Fruit fly (Drosophila melanogaster) whole organism, embryonic: ENCODE results near the gene CG5107.

Experiments
- ATbp ChIP-seq: fragments of 200-800 bp; sonication (Bioruptor generic); optimal IDR thresholded peaks from 2 replicates; lab custom pipeline; 2017; ENCODE audit warnings: missing biosample characterization, mild to moderate bottlenecking, missing genetic modification characterization, missing genetic modification reagents
- Awh ChIP-seq: fragments of 200-800 bp; sonication (Bioruptor generic); IDR thresholded peaks from 2 replicates; pipeline ENCODE4, ENCODE4 v1.3.6; 2022; ENCODE audit warnings: missing biosample characterization, missing genetic modification characterization
- B-H2 ChIP-seq: fragments of 200-800 bp; sonication (Bioruptor generic); optimal IDR thresholded peaks from 2 replicates; lab custom pipeline; 2018; ENCODE audit warnings: missing biosample characterization, mild to moderate bottlenecking, missing genetic modification characterization
- CG10462 ChIP-seq: fragments of 200-800 bp; sonication (Bioruptor generic); optimal IDR thresholded peaks from 2 replicates; lab custom pipeline; 2016; ENCODE audit warnings: missing biosample characterization, missing genetic modification characterization
- CG11085 ChIP-seq: fragments of 200-800 bp; sonication (Bioruptor generic); IDR thresholded peaks from 2 replicates; pipeline ENCODE4 v1.3.6; 2022; ENCODE audit warnings: missing biosample characterization, missing genetic modification characterization
- CG11093 ChIP-seq: fragments of 200-800 bp; sonication (Bioruptor generic); IDR thresholded peaks from 3 replicates; pipeline ENCODE4 v1.3.6; 2022; ENCODE audit warnings: missing biosample characterization, missing genetic modification characterization
- CG12219 ChIP-seq: fragments of 200-800 bp; sonication (Bioruptor generic); optimal IDR thresholded peaks from 3 replicates; lab custom pipeline; 2018; ENCODE audit warnings: missing biosample characterization, mild to moderate bottlenecking, missing genetic modification characterization
- CG12236 ChIP-seq: fragments of 200-800 bp; sonication (Bioruptor generic); optimal IDR thresholded peaks from 2 replicates; lab custom pipeline; 2016; ENCODE audit warnings: missing biosample characterization, missing genetic modification characterization
- CG12391 ChIP-seq: fragments of 200-800 bp; sonication (Bioruptor generic); optimal IDR thresholded peaks from 3 replicates; lab custom pipeline; 2018; ENCODE audit warnings: missing biosample characterization, mild to moderate bottlenecking, missing genetic modification characterization, moderate library complexity
- CG1529 ChIP-seq: fragments of 200-800 bp; sonication (Bioruptor generic); optimal IDR thresholded peaks from 3 replicates; lab custom pipeline; 2018; ENCODE audit warnings: missing biosample characterization, missing genetic modification characterization
- CG17359 ChIP-seq: fragments of 200-800 bp; sonication (Bioruptor generic); optimal IDR thresholded peaks from 3 replicates; lab custom pipeline; 2018; ENCODE audit warnings: missing biosample characterization, mild to moderate bottlenecking, missing genetic modification characterization, moderate library complexity
- CG31441 ChIP-seq: fragments of 200-800 bp; sonication (Bioruptor generic); IDR thresholded peaks from 2 replicates; pipeline ENCODE4 v1.3.6; 2022; ENCODE audit warnings: missing biosample characterization, missing genetic modification characterization
- CG32532 ChIP-seq: fragments of 200-800 bp; sonication (Bioruptor generic); IDR thresholded peaks from 2 replicates; pipeline ENCODE4 v1.3.6; 2022; ENCODE audit warnings: missing biosample characterization, missing genetic modification characterization
- CG4404 ChIP-seq: fragments of 200-800 bp; sonication (Bioruptor generic); IDR thresholded peaks from 2 replicates; pipeline ENCODE4 v1.3.6; 2022; ENCODE audit warnings: missing biosample characterization, missing genetic modification characterization
- CG5245 ChIP-seq: fragments of 200-800 bp; sonication (Bioruptor generic); optimal IDR thresholded peaks from 3 replicates; lab custom pipeline; 2016; ENCODE audit warnings: missing biosample characterization, missing genetic modification characterization
- CG7963 ChIP-seq: fragments of 200-800 bp; sonication (Bioruptor generic); IDR thresholded peaks from 3 replicates; pipeline ENCODE4 v1.3.6; 2022; ENCODE audit warnings: missing biosample characterization, missing genetic modification characterization; ENCODE audit not compliant: partially characterized antibody
- CG9437 ChIP-seq: fragments of 200-800 bp; sonication (Bioruptor generic); optimal IDR thresholded peaks from 2 replicates; lab custom pipeline; 2018; ENCODE audit warnings: missing biosample characterization, mild to moderate bottlenecking, missing genetic modification characterization
- Chrac-16 ChIP-seq: fragments of 200-800 bp; sonication (Bioruptor generic); optimal IDR thresholded peaks from 3 replicates; lab custom pipeline; 2016; ENCODE audit warnings: missing biosample characterization, missing genetic modification characterization
- D ChIP-seq, 2 experiments: fragments of 200-800 bp in 1 of 2; fragments of >200 bp in 1 of 2; sonication (Bioruptor generic) in 1 of 2; optimal IDR thresholded peaks; 2 replicates in 1 of 2; 3 replicates in 1 of 2; lab custom pipeline; 2017; ENCODE audit warnings: mild to moderate bottlenecking in 1 of 2, missing biosample characterization in 1 of 2, missing genetic modification characterization in 1 of 2, missing genetic modification reagents in 1 of 2
- E2f2 ChIP-seq: fragments of 200-800 bp; sonication (Bioruptor generic); IDR thresholded peaks from 2 replicates; pipeline ENCODE4 v1.3.6; 2022; ENCODE audit warnings: missing biosample characterization, missing genetic modification characterization
- Gsc ChIP-seq: fragments of 200-800 bp; sonication (Bioruptor generic); IDR thresholded peaks from 2 replicates; pipeline ENCODE4 v1.3.6; 2022; ENCODE audit warnings: missing biosample characterization, missing genetic modification characterization
- Hr51 ChIP-seq, 2 experiments: fragments of 200-800 bp; sonication (Bioruptor generic); optimal IDR thresholded peaks; 2 replicates in 1 of 2; 3 replicates in 1 of 2; lab custom pipeline; 2016 to 2018; ENCODE audit warnings: missing biosample characterization in 2 of 2, missing genetic modification characterization in 2 of 2, mild to moderate bottlenecking in 1 of 2, moderate library complexity in 1 of 2
- Kr ChIP-seq: fragments of 200-800 bp; sonication (Bioruptor generic); optimal IDR thresholded peaks from 2 replicates; lab custom pipeline; 2017; ENCODE audit warnings: missing biosample characterization, mild to moderate bottlenecking, missing genetic modification characterization
- NC2β ChIP-seq: fragments of 200-800 bp; sonication (Bioruptor generic); optimal IDR thresholded peaks from 2 replicates; lab custom pipeline; 2016; ENCODE audit warnings: missing biosample characterization, missing genetic modification characterization
- PHDP ChIP-seq: fragments of 200-800 bp; sonication (Bioruptor generic); optimal IDR thresholded peaks from 3 replicates; lab custom pipeline; 2018; ENCODE audit warnings: missing biosample characterization, mild to moderate bottlenecking, missing genetic modification characterization, moderate library complexity
- Pdp1 ChIP-seq, 2 experiments: fragments of 200-800 bp; sonication (Bioruptor generic); optimal IDR thresholded peaks; 3 replicates each; lab custom pipeline; 2016; ENCODE audit warnings: missing biosample characterization in 2 of 2, missing genetic modification characterization in 2 of 2, mild to moderate bottlenecking in 1 of 2, moderate library complexity in 1 of 2
- Poxn ChIP-seq: fragments of 200-800 bp; sonication (Bioruptor generic); IDR thresholded peaks from 2 replicates; pipeline ENCODE4 v1.3.6; 2022; ENCODE audit warnings: missing biosample characterization, missing genetic modification characterization
- Sox102F ChIP-seq: fragments of 200-800 bp; sonication (Bioruptor generic); optimal IDR thresholded peaks from 2 replicates; lab custom pipeline; 2018; ENCODE audit warnings: missing biosample characterization, mild to moderate bottlenecking, missing genetic modification characterization, moderate library complexity
- TFAM ChIP-seq: fragments of 200-800 bp; sonication (Bioruptor generic); optimal IDR thresholded peaks from 2 replicates; lab custom pipeline; 2017; ENCODE audit warnings: missing biosample characterization, missing genetic modification characterization, inconsistent platforms
- ci ChIP-seq: fragments of 200-800 bp; sonication (Bioruptor generic); IDR thresholded peaks from 3 replicates; pipeline ENCODE4 v1.3.6; 2022; ENCODE audit warnings: missing biosample characterization, missing genetic modification characterization
- dan ChIP-seq: fragments of 200-800 bp; sonication (Bioruptor generic); IDR thresholded peaks from 2 replicates; pipeline ENCODE4 v1.3.6; 2022; ENCODE audit warnings: missing biosample characterization, missing genetic modification characterization
- dysf ChIP-seq: fragments of 200-800 bp; sonication (Bioruptor generic); IDR thresholded peaks from 3 replicates; pipeline ENCODE4 v1.3.6; 2022; ENCODE audit warnings: missing biosample characterization, missing genetic modification characterization
- gro ChIP-seq: fragments of 200-800 bp; sonication (Bioruptor generic); optimal IDR thresholded peaks from 2 replicates; lab custom pipeline; 2016; ENCODE audit warnings: missing biosample characterization, missing genetic modification characterization
- nom ChIP-seq: fragments of 200-800 bp; sonication (Bioruptor generic); optimal IDR thresholded peaks from 2 replicates; lab custom pipeline; 2017; ENCODE audit warnings: missing biosample characterization, missing genetic modification characterization, mild to moderate bottlenecking, moderate library complexity, missing genetic modification reagents
- pan ChIP-seq, 4 experiments: fragments of >200 bp in 3 of 4; fragments of 200-800 bp in 1 of 4; sonication (Bioruptor generic) in 1 of 4; optimal IDR thresholded peaks in 3 of 4; IDR thresholded peaks in 1 of 4; 2 replicates each; pipeline versions ENCODE4 v1.3.6 to Lab custom; 2017 to 2022; ENCODE audit warnings: missing biosample characterization in 2 of 4, missing genetic modification characterization in 2 of 4, mixed read lengths in 1 of 4
- peb ChIP-seq: fragments of 200-800 bp; sonication (Bioruptor generic); IDR thresholded peaks from 2 replicates; pipeline ENCODE4 v1.3.6; 2022; ENCODE audit warnings: missing biosample characterization, missing genetic modification characterization
- pho ChIP-seq: fragments of 200-800 bp; sonication (Bioruptor generic); optimal IDR thresholded peaks from 2 replicates; lab custom pipeline; 2016; ENCODE audit warnings: missing biosample characterization, missing genetic modification characterization
- pita ChIP-seq: fragments of 200-800 bp; sonication (Bioruptor generic); optimal IDR thresholded peaks from 2 replicates; lab custom pipeline; 2017; ENCODE audit warnings: missing biosample characterization, mild to moderate bottlenecking, missing genetic modification characterization
- ro ChIP-seq: fragments of 200-800 bp; sonication (Bioruptor generic); IDR thresholded peaks from 2 replicates; pipeline ENCODE4 v1.3.6; 2022; ENCODE audit warnings: missing biosample characterization, missing genetic modification characterization
- schlank ChIP-seq: fragments of 200-800 bp; sonication (Bioruptor generic); optimal IDR thresholded peaks from 2 replicates; lab custom pipeline; 2018; ENCODE audit warnings: missing biosample characterization, mild to moderate bottlenecking, missing genetic modification characterization
- scrt ChIP-seq: fragments of 200-800 bp; sonication (Bioruptor generic); optimal IDR thresholded peaks from 2 replicates; lab custom pipeline; 2018; ENCODE audit warnings: missing biosample characterization, mild to moderate bottlenecking, missing genetic modification characterization, moderate library complexity
- sisA ChIP-seq: fragments of 200-800 bp; sonication (Bioruptor generic); IDR thresholded peaks from 2 replicates; pipeline ENCODE4 v1.3.6; 2022; ENCODE audit warnings: missing biosample characterization, missing genetic modification characterization
- sqz ChIP-seq: fragments of 200-800 bp; sonication (Bioruptor generic); optimal IDR thresholded peaks from 3 replicates; lab custom pipeline; 2018; ENCODE audit warnings: missing biosample characterization, mild to moderate bottlenecking, missing genetic modification characterization
- trh ChIP-seq: fragments of 200-800 bp; sonication (Bioruptor generic); optimal IDR thresholded peaks from 2 replicates; lab custom pipeline; 2016; ENCODE audit warnings: missing biosample characterization, missing genetic modification characterization
- unpg ChIP-seq: fragments of 200-800 bp; sonication (Bioruptor generic); optimal IDR thresholded peaks from 3 replicates; lab custom pipeline; 2018; ENCODE audit warnings: missing biosample characterization, mild to moderate bottlenecking, missing genetic modification characterization, moderate library complexity
- vnd ChIP-seq: fragments of 200-800 bp; sonication (Bioruptor generic); IDR thresholded peaks from 3 replicates; pipeline ENCODE4 v1.3.6; 2022; ENCODE audit warnings: missing biosample characterization, missing genetic modification characterization; ENCODE audit not compliant: partially characterized antibody
- yki ChIP-seq: fragments of >200 bp; optimal IDR thresholded peaks from 3 replicates; lab custom pipeline; 2018

CG5107 gene

DNA sequence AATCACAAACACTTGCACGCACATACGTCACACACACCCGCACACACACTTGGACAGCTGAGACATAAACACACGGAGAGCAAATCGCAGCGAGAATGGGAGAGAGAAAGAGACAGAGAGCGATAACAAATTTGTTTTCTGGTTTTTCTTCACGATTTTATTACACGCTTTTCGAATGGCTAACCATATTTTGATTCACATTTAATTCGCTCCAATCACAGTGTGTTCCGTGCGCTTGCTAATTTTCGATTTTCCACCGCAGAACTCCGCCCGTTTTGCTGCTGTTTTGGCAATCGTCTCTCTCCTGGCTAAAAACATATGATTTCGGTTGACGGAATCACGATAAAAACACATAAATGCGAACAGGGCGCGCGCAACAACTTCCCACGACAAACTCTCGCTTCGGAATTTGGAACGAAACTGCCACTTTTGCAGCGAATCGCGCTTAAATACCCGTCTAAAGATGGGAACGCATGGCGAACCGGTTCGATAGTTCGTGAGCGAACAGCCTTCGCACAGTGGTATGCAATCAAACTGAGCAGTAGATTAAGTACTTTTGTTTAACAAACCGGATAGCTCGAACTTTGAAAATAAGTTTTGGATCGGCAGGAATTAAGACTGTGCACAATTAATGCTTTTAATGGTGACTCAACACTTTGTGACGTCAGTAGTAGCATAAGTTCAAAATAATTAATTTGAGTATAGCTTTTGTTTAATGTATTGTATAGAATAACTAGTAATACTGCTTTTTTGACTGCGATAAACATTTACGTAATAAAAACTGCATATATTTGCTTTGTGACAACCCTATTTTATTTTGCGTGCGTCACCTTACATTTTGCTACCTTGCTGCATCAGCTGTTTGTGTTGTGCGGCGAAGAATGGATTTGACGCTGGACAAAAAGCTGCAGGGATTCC lies 32.1 kb upstream of the CG5107 start, which contains the start of the genes Fur1 and Vps33B (continued):
- TF ChIP-seq sqz (GFP tag; lab: Kevin White, UChicago) (peak; percentile 93), CG11085 (GFP tag; lab: Robert Waterston, UW) (peak; percentile 91), gro (GFP tag; lab: Kevin White, UChicago) (peak; percentile 97), dysf (peak; percentile 95), trh (GFP tag; lab: Kevin White, UChicago) (peak; percentile 96), PHDP (tag; lab: Kevin White, UChicago) (peak; percentile 96), ro (GFP tag; lab: Robert Waterston, UW) (peak; percentile 76), NC2β (GFP tag; lab: Kevin White, UChicago) (peak; percentile 97), CG32532 (GFP tag; lab: Robert Waterston, UW) (peak; percentile 95), CG1529 (GFP tag; lab: Kevin White, UChicago) (peak; percentile 94), dan (no peak; the same call in 1 of the 2 replicates), Kr (GFP tag; lab: Kevin White, UChicago) (no peak), nom (peak; percentile 86), ATbp (GFP tag; lab: Kevin White, UChicago) (peak; percentile 92), ci (GFP tag; lab: Robert Waterston, UW) (peak; percentile 95), pho (GFP tag; lab: Kevin White, UChicago) (peak; percentile 99), CG31441 (GFP tag; lab: Robert Waterston, UW) (peak; percentile 98), pan (optimal IDR thresholded peaks at IDR 0.05; lab: Kevin White, UChicago) (no peak), pan (GFP tag; optimal IDR thresholded peaks at IDR 0.05 in 1 of 2, IDR thresholded peaks at IDR 0.05 in 1 of 2) (peak in 1 of 2 experiments; percentile 95), peb (GFP tag; lab: Robert Waterston, UW) (peak; percentile 88), E2f2 (peak; percentile 81), CG5245 (GFP tag; lab: Kevin White, UChicago) (peak; percentile 95), CG17359 (tag; lab: Kevin White, UChicago) (peak; percentile 95), CG12219 (GFP tag; lab: Kevin White, UChicago) (peak; percentile 96), yki (peak; percentile 33), sisA (GFP tag; lab: Robert Waterston, UW) (peak; percentile 96), D (optimal IDR thresholded peaks at IDR 0.05; lab: Kevin White, UChicago) (no peak), D (GFP tag; optimal IDR thresholded peaks at IDR 0.05; lab: Kevin White, UChicago) (peak; percentile 95), unpg (GFP tag; lab: Kevin White, UChicago) (peak; percentile 96), schlank (peak; percentile 89), CG10462 (GFP tag; lab: Kevin White, UChicago) (peak; percentile 97), Hr51 (GFP tag; optimal IDR thresholded peaks at IDR 0.05; lab: Kevin White, UChicago) (peak; percentile 97 to 98), pita (no peak), TFAM (GFP tag; lab: Kevin White, UChicago) (peak; percentile 83), CG12391 (tag; lab: Kevin White, UChicago) (peak; percentile 98), CG7963 (GFP tag; lab: Robert Waterston, UW) (peak; percentile 74), CG12236 (GFP tag; lab: Kevin White, UChicago) (peak; percentile 97), scrt (peak; percentile 87), Poxn (peak; percentile 84), Sox102F (GFP tag; lab: Kevin White, UChicago) (peak; percentile 97), B-H2 (GFP tag; lab: Kevin White, UChicago) (peak; percentile 97), Chrac-16 (GFP tag; lab: Kevin White, UChicago) (peak; percentile 98), Awh (GFP tag; lab: Robert Waterston, UW) (peak; percentile 93), CG4404 (GFP tag; lab: Robert Waterston, UW) (peak; percentile 94), CG9437 (GFP tag; lab: Kevin White, UChicago) (peak; percentile 94), CG11093 (peak; percentile 92), vnd (GFP tag; lab: Robert Waterston, UW) (peak; percentile 80; the same call in 2 of the 3 replicates), Pdp1 (GFP tag; optimal IDR thresholded peaks at IDR 0.05; lab: Kevin White, UChicago) (peak; percentile 98 to 99), Gsc (GFP tag; lab: Robert Waterston, UW) (no peak; the same call in 1 of the 2 replicates)
